Fruit fly (Drosophila melanogaster) whole organism, adult: Measurements from ENCODE around the gene AP-1mu.

Experiments
- CG11617 ChIP-seq: fragments of 200-800 bp; sonication (Bioruptor generic); optimal IDR thresholded peaks from 2 replicates; lab custom pipeline; 2017; ENCODE audit warnings: mild to moderate bottlenecking, missing biosample characterization, missing genetic modification reagents, missing genetic modification characterization
- CG1620 ChIP-seq: fragments of 200-800 bp; sonication (Bioruptor generic); optimal IDR thresholded peaks from 2 replicates; lab custom pipeline; 2016; ENCODE audit warnings: missing biosample characterization, missing genetic modification characterization
- Clk ChIP-seq: fragments of 200-800 bp; sonication (Bioruptor generic); optimal IDR thresholded peaks from 2 replicates; lab custom pipeline; 2017; ENCODE audit warnings: missing biosample characterization, missing genetic modification characterization
- bab1 ChIP-seq: fragments of 200-800 bp; sonication (Bioruptor generic); optimal IDR thresholded peaks from 3 replicates; lab custom pipeline; 2019; ENCODE audit warnings: missing biosample characterization, mild to moderate bottlenecking, missing genetic modification characterization, moderate library complexity
- cnc ChIP-seq, 2 experiments: fragments of >200 bp; optimal IDR thresholded peaks; 2 replicates each; lab custom pipeline; 2017

DNA sequence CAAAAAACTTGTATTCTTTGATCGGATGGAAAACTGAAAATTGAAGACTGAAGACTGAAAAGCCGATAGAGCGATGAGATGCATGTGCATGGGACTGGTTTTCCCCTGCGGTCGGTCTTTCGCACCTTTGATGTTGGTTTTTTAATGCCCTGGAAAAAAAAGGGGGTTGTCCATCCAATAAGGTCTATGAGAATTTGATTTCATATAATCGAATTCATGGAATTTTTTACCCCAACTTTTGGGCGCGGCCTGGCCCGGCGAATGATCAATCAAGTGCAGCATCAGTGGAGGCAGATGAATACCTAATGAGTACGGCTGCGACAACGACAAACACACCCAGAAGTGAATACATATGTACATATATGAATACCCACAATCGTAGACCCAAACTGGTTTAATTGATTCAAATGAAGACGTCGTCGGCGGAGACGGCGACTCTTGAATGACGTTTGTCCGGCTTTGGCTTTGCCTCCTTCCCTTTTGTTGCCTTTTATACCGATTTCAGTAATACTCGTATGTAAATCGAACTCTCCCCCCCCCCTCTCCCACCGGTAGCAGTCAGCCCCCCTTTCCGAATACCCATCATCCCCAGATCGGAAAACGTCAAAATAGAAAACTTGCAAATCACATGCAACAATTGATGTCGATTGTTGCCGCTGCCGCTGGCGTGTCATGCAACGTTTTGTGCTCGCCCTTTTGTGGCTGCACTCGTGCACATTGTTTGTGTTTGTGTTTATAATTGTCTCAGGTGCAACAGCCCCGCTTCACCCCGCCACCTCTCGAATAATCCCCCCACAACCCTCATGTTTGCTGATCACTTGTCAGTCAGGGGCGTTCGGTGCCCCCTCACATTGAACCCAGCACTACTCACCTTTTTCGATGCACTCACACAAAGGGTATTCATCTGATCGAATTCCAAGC, 44.0 kb upstream of the AP-1mu start:
- TF ChIP-seq cnc (optimal IDR thresholded peaks at IDR 0.05; lab: Kevin White, UChicago) = no peak
- TF ChIP-seq CG1620 (GFP tag; lab: Kevin White, UChicago) = no peak
- no peak for TF ChIP-seq Clk
- TF ChIP-seq CG11617 (GFP tag; lab: Kevin White, UChicago) = no peak
- TF ChIP-seq bab1 = no peak
